Worm (Caenorhabditis elegans) whole organism, L2 larva: ENCODE measurements around the gene dod-21.

ENCODE experiments used
- C34F6.9 ChIP-seq: fragments of 150-350 bp; optimal IDR thresholded peaks from 2 replicates; lab custom pipeline; 2014; ENCODE audit warnings: missing biosample characterization, missing genetic modification characterization
- F13H6.1 ChIP-seq: sonication (generic microtip); optimal IDR thresholded peaks from 2 replicates; lab custom pipeline; 2016; ENCODE audit warnings: missing genetic modification characterization, missing compliant biosample characterization
- R02D3.7 ChIP-seq: fragments of 150-350 bp; optimal IDR thresholded peaks from 2 replicates; lab custom pipeline; 2014; ENCODE audit warnings: missing biosample characterization, missing genetic modification characterization
- Y55F3AM.14 ChIP-seq: fragments of 200-800 bp; sonication (Bioruptor generic); optimal IDR thresholded peaks from 2 replicates; lab custom pipeline; 2018; ENCODE audit warnings: mild to moderate bottlenecking, missing genetic modification characterization, missing compliant biosample characterization
- ZK546.5 ChIP-seq: sonication (generic microtip); optimal IDR thresholded peaks from 2 replicates; lab custom pipeline; 2017; ENCODE audit warnings: missing biosample characterization, missing genetic modification characterization
- alr-1 ChIP-seq: fragments of 150-350 bp; optimal IDR thresholded peaks from 2 replicates; lab custom pipeline; 2014; ENCODE audit warnings: missing biosample characterization, missing genetic modification characterization
- aly-2 ChIP-seq: fragments of 150-350 bp; optimal IDR thresholded peaks from 2 replicates; lab custom pipeline; 2014; ENCODE audit warnings: missing biosample characterization, missing genetic modification characterization
- blmp-1 ChIP-seq: sonication (generic microtip); optimal IDR thresholded peaks from 2 replicates; lab custom pipeline; 2017; ENCODE audit warnings: missing genetic modification characterization, mild to moderate bottlenecking, missing compliant biosample characterization, antibody characterized with exemption, moderate library complexity; ENCODE audit not compliant: insufficient read depth
- ceh-16 ChIP-seq: fragments of 150-350 bp; optimal IDR thresholded peaks from 2 replicates; lab custom pipeline; 2014; ENCODE audit warnings: missing biosample characterization, missing genetic modification characterization
- crh-2 ChIP-seq: sonication (generic microtip); optimal IDR thresholded peaks from 2 replicates; lab custom pipeline; 2017; ENCODE audit warnings: missing biosample characterization, missing genetic modification characterization
- dmd-4 ChIP-seq: sonication (generic microtip); optimal IDR thresholded peaks from 2 replicates; lab custom pipeline; 2017; ENCODE audit warnings: missing biosample characterization, missing genetic modification characterization
- egl-27 ChIP-seq: sonication (generic microtip); optimal IDR thresholded peaks from 3 replicates; lab custom pipeline; 2017; ENCODE audit warnings: missing biosample characterization, missing genetic modification reagents, missing genetic modification characterization
- elt-1 ChIP-seq: fragments of 150-350 bp; optimal IDR thresholded peaks from 2 replicates; lab custom pipeline; 2014; ENCODE audit warnings: missing biosample characterization, missing genetic modification characterization
- elt-3 ChIP-seq: sonication (generic microtip); optimal IDR thresholded peaks from 2 replicates; lab custom pipeline; 2017; ENCODE audit warnings: missing biosample characterization, missing genetic modification characterization
- lin-13 ChIP-seq: fragments of 150-350 bp; optimal IDR thresholded peaks from 2 replicates; lab custom pipeline; 2014; ENCODE audit warnings: missing biosample characterization, missing genetic modification reagents, missing genetic modification characterization
- lin-39 ChIP-seq: fragments of 150-350 bp; optimal IDR thresholded peaks from 2 replicates; lab custom pipeline; 2014; ENCODE audit warnings: missing biosample characterization, missing genetic modification reagents, missing genetic modification characterization
- lsy-2 ChIP-seq, 2 experiments: fragments of 150-350 bp in 1 of 2; sonication (generic microtip) in 1 of 2; optimal IDR thresholded peaks; 2 replicates each; lab custom pipeline; 2014 to 2017; ENCODE audit warnings: missing biosample characterization in 2 of 2, missing genetic modification characterization in 2 of 2
- mbf-1 ChIP-seq: sonication (generic microtip); optimal IDR thresholded peaks from 2 replicates; lab custom pipeline; 2017; ENCODE audit warnings: missing biosample characterization, missing genetic modification characterization
- mdl-1 ChIP-seq, 2 experiments: fragments of 150-350 bp in 1 of 2; sonication (generic microtip) in 1 of 2; optimal IDR thresholded peaks; 2 replicates each; lab custom pipeline; 2017; ENCODE audit warnings: missing biosample characterization in 2 of 2, missing genetic modification characterization in 2 of 2
- nhr-10 ChIP-seq: sonication (generic microtip); optimal IDR thresholded peaks from 2 replicates; lab custom pipeline; 2017; ENCODE audit warnings: missing biosample characterization, missing genetic modification characterization
- nhr-129 ChIP-seq: fragments of 150-350 bp; optimal IDR thresholded peaks from 2 replicates; lab custom pipeline; 2014; ENCODE audit warnings: missing biosample characterization, missing genetic modification characterization
- nhr-21 ChIP-seq: fragments of 150-350 bp; optimal IDR thresholded peaks from 2 replicates; lab custom pipeline; 2014; ENCODE audit warnings: missing biosample characterization, missing genetic modification characterization
- nhr-237 ChIP-seq: fragments of 150-350 bp; optimal IDR thresholded peaks from 2 replicates; lab custom pipeline; 2014; ENCODE audit warnings: missing biosample characterization, missing genetic modification characterization
- nhr-25 ChIP-seq: fragments of 150-350 bp; sonication (generic microtip); optimal IDR thresholded peaks from 3 replicates; lab custom pipeline; 2014; ENCODE audit warnings: missing biosample characterization, missing genetic modification characterization
- nhr-6 ChIP-seq: fragments of 150-350 bp; optimal IDR thresholded peaks from 2 replicates; lab custom pipeline; 2014; ENCODE audit warnings: missing biosample characterization, missing genetic modification characterization
- peb-1 ChIP-seq: fragments of 150-350 bp; optimal IDR thresholded peaks from 2 replicates; lab custom pipeline; 2014; ENCODE audit warnings: missing biosample characterization, missing genetic modification characterization
- sem-4 ChIP-seq: fragments of 150-350 bp; optimal IDR thresholded peaks from 2 replicates; lab custom pipeline; 2014; ENCODE audit warnings: missing biosample characterization, missing genetic modification reagents, missing genetic modification characterization
- skn-1 ChIP-seq: sonication (generic microtip); optimal IDR thresholded peaks from 2 replicates; lab custom pipeline; 2017; ENCODE audit warnings: missing biosample characterization, missing genetic modification characterization
- sma-3 ChIP-seq: sonication (generic microtip); optimal IDR thresholded peaks from 2 replicates; lab custom pipeline; 2016; ENCODE audit warnings: missing genetic modification reagents, missing genetic modification characterization, missing compliant biosample characterization
- sma-9 ChIP-seq, 2 experiments: fragments of 150-350 bp in 1 of 2; sonication (generic microtip) in 1 of 2; optimal IDR thresholded peaks; 2 replicates each; lab custom pipeline; 2014 to 2016; ENCODE audit warnings: missing genetic modification characterization in 2 of 2, mild to moderate bottlenecking in 1 of 2, missing biosample characterization in 1 of 2, missing compliant biosample characterization in 1 of 2, missing genetic modification reagents in 1 of 2, moderate library complexity in 1 of 2
- unc-39 ChIP-seq: fragments of 150-350 bp; optimal IDR thresholded peaks from 2 replicates; lab custom pipeline; 2014; ENCODE audit warnings: missing biosample characterization, missing genetic modification characterization
- unc-55 ChIP-seq: fragments of 150-350 bp; sonication (generic microtip); optimal IDR thresholded peaks from 3 replicates; lab custom pipeline; 2014; ENCODE audit warnings: missing biosample characterization, missing genetic modification reagents, missing genetic modification characterization
- unc-62 ChIP-seq: fragments of 150-350 bp; optimal IDR thresholded peaks from 2 replicates; lab custom pipeline; 2014; ENCODE audit warnings: missing biosample characterization, missing genetic modification reagents, missing genetic modification characterization
- zag-1 ChIP-seq: fragments of 150-350 bp; optimal IDR thresholded peaks from 2 replicates; lab custom pipeline; 2014; ENCODE audit warnings: missing biosample characterization, missing genetic modification characterization
- ztf-1 ChIP-seq: fragments of 200-800 bp; sonication (Bioruptor generic); conservative IDR thresholded peaks from 2 replicates; pipeline ENCODE4 v1.3.6; 2022; ENCODE audit warnings: missing genetic modification characterization, missing compliant biosample characterization

dod-21 gene

DNA sequence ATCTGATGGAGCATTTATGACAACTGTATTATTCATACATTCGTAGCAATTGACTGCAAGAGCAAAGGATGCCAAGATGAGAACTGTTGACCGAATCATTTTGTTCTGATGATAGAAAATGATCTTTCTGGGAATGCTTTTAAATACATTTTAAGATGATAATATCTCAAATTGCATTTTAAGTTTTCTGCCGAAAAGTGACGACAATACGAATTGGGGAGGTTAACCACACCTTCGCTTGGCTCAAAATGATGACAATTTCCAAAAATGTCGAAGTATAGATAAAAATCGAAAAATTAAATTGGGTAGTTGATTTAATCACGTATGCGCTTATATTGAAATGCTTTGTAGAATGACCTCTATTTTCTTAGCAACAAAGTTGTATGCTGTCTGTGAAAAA, 4.7 kb downstream of the dod-21 start, which contains the start of gene dod-24:
Gene dod-24, minus strand, starts transcription at position 101 of the 400 bp plus-strand sequence.
- TF ChIP-seq ZK546.5 (tag; lab: Kevin White, UChicago) (no peak), ztf-1 (GFP tag; lab: Robert Waterston, UW) (no peak), nhr-237 (tag; lab: Kevin White, UChicago) (no peak), R02D3.7 (tag; lab: Kevin White, UChicago) (no peak), egl-27 (tag; lab: Kevin White, UChicago) (no peak), mdl-1 (tag; optimal IDR thresholded peaks at IDR 0.05; lab: Kevin White, UChicago) (no peak), blmp-1 (tag; lab: Kevin White, UChicago) (no peak), C34F6.9 (tag; lab: Kevin White, UChicago) (no peak), skn-1 (tag; lab: Kevin White, UChicago) (no peak), zag-1 (no peak), unc-39 (tag; lab: Kevin White, UChicago) (no peak)

DNA sequence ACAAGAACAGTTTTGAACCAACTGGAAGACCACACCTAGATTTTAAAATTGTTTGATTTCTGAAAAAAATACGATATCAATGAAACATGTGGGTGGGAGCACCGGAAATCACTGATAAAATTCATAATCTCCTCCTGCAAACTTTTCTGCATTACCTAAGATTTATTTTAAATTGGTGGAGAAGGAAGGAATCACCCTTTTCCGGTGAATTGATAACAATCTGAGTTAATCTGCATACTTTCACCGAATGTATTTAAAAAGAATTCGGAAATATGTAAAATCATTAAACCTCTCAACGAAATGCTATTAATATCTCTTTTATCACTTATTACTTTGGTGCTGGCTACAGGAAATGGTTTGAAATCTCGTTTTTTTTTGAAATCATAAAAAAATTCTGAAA, 6.1 kb downstream of the dod-21 start, which contains the start of gene dct-19:
Gene dct-19, plus strand, starts transcription at position 301 of the 400 bp plus-strand sequence.
- no peak for TF ChIP-seq lin-13 (GFP tag; lab: Kevin White, UChicago)
- TF ChIP-seq Y55F3AM.14 (GFP tag; lab: Kevin White, UChicago): no peak
- no peak for TF ChIP-seq elt-1 (tag; lab: Kevin White, UChicago)
- TF ChIP-seq nhr-6: no peak
- TF ChIP-seq nhr-25 (tag; lab: Kevin White, UChicago): no peak
- TF ChIP-seq elt-3: no peak
- TF ChIP-seq unc-62 (GFP tag; lab: Kevin White, UChicago): no peak
- no peak for TF ChIP-seq ZK546.5 (tag; lab: Kevin White, UChicago)
- no peak for TF ChIP-seq sma-9 (GFP tag; optimal IDR thresholded peaks at IDR 0.05; lab: Kevin White, UChicago)
- no peak for TF ChIP-seq sma-9 (tag; optimal IDR thresholded peaks at IDR 0.05; lab: Kevin White, UChicago)
- no peak for TF ChIP-seq nhr-237 (tag; lab: Kevin White, UChicago)
- no peak for TF ChIP-seq dmd-4
- no peak for TF ChIP-seq unc-39 (tag; lab: Kevin White, UChicago)
- TF ChIP-seq alr-1 (tag; lab: Kevin White, UChicago): no peak
- no peak for TF ChIP-seq blmp-1 (tag; lab: Kevin White, UChicago)
- no peak for TF ChIP-seq nhr-21
- TF ChIP-seq peb-1 (tag; lab: Kevin White, UChicago): no peak
- TF ChIP-seq mbf-1: no peak
- no peak for TF ChIP-seq nhr-10 (tag; lab: Kevin White, UChicago)
- no peak for TF ChIP-seq lin-39 (tag; lab: Kevin White, UChicago)
- no peak for TF ChIP-seq lsy-2 (tag; optimal IDR thresholded peaks at IDR 0.05; lab: Kevin White, UChicago)

DNA sequence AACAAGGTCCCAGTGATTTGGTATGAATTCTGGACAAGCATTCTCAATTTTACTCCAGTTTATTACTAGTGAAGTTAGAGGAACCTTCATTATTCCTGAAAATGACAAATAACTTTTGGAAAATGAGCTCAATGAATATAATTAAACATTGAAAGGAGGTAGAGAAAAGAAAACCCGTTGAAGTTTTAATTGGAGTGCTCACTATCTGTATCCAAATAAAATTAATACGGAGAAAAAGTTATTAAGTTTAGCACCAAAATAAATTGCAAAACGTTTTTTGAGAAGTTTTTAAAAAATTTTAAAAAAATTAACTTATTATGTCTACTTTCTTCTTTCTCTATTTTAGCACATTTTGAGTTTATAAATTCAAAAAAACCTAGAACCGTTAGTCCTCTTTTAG, 9.9 kb downstream of the dod-21 start, which contains the start of gene F55G11.1:
Gene F55G11.1, minus strand, starts transcription at position 101 of the 400 bp plus-strand sequence.
- no peak for TF ChIP-seq peb-1 (tag; lab: Kevin White, UChicago)
- no peak for TF ChIP-seq unc-55 (GFP tag; lab: Kevin White, UChicago)

ce11 chrIV:12948470-12948869, 11.9 kb downstream of the dod-21 start, which contains the start of gene F55G11.10:
F55G11.10 (plus strand) TSS chrIV:12948770.
- TF ChIP-seq nhr-129: no peak
- no peak for TF ChIP-seq unc-55 (GFP tag; lab: Kevin White, UChicago)
- TF ChIP-seq unc-62 (GFP tag; lab: Kevin White, UChicago): no peak
- TF ChIP-seq, all 48 proteins: peak for 0

DNA sequence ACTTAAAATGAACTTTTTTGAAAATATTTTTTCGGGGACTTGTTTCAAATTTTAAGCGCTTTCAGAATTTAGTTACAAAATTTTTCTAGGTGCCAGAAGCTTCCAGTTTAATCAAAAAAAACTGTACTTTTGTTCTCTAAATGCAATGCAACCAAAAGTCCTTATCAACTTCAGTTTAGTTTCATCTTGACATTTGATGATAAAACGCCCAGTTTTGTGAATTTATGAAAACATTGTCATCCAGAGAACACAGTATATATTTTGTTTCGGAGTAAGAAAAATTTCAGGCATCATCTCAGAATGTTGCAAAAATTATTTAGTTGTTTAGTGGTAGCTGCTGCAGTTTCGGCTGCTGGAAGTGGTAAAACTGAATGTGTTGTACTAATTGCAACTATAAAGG, 21.2 kb downstream of the dod-21 start, which contains the start of gene F55G11.6:
Gene F55G11.6, plus strand, starts transcription at position 301 of the 400 bp plus-strand sequence.
- no peak for TF ChIP-seq zag-1
- TF ChIP-seq dmd-4: no peak
- no peak for TF ChIP-seq lsy-2 (tag; optimal IDR thresholded peaks at IDR 0.05; lab: Kevin White, UChicago)
- TF ChIP-seq unc-55 (GFP tag; lab: Kevin White, UChicago): no peak
- no peak for TF ChIP-seq mdl-1 (tag; optimal IDR thresholded peaks at IDR 0.05; lab: Kevin White, UChicago)
- TF ChIP-seq unc-39 (tag; lab: Kevin White, UChicago): no peak
- TF ChIP-seq R02D3.7 (tag; lab: Kevin White, UChicago): no peak
- no peak for TF ChIP-seq F13H6.1 (tag; lab: Kevin White, UChicago)

ce11 chrIV:12960136-12960535, 23.6 kb downstream of the dod-21 start, which contains the start of gene F55G11.7:
F55G11.7 (plus strand) TSS chrIV:12960436.
- TF ChIP-seq zag-1: no peak
- TF ChIP-seq ceh-16 (tag; lab: Kevin White, UChicago): no peak
- TF ChIP-seq mbf-1: no peak
- no peak for TF ChIP-seq ztf-1 (GFP tag; lab: Robert Waterston, UW)
- TF ChIP-seq unc-55 (GFP tag; lab: Kevin White, UChicago): no peak
- TF ChIP-seq sem-4 (tag; lab: Kevin White, UChicago): no peak
- TF ChIP-seq aly-2 (tag; lab: Kevin White, UChicago): no peak
- TF ChIP-seq sma-3 (GFP tag; lab: Kevin White, UChicago): no peak
- TF ChIP-seq elt-3: no peak
- TF ChIP-seq blmp-1 (tag; lab: Kevin White, UChicago): no peak
- TF ChIP-seq nhr-21: no peak
- no peak for TF ChIP-seq crh-2 (tag; lab: Kevin White, UChicago)
